Fruit fly (Drosophila melanogaster) whole organism, embryonic: ENCODE measurements around the gene CG4615.
A peak's percentile ranks its signal among the peaks of the same experiment; 100 is the strongest.

Experiments
- Bteb2 ChIP-seq: fragments of 200-800 bp; sonication (Bioruptor generic); optimal IDR thresholded peaks from 2 replicates; lab custom pipeline; 2016; ENCODE audit warnings: missing biosample characterization, missing genetic modification characterization
- CG10543 ChIP-seq: fragments of 200-800 bp; sonication (Bioruptor generic); optimal IDR thresholded peaks from 3 replicates; lab custom pipeline; 2017; ENCODE audit warnings: missing biosample characterization, mild to moderate bottlenecking, missing genetic modification characterization, moderate library complexity
- CG11247 ChIP-seq: fragments of 200-800 bp; sonication (Bioruptor generic); IDR thresholded peaks from 2 replicates; pipeline ENCODE4 v1.3.6; 2022; ENCODE audit warnings: missing biosample characterization, missing genetic modification characterization
- CG12071 ChIP-seq: fragments of 200-800 bp; sonication (Bioruptor generic); optimal IDR thresholded peaks from 3 replicates; lab custom pipeline; 2018; ENCODE audit warnings: missing biosample characterization, mild to moderate bottlenecking, missing genetic modification characterization
- CG14710 ChIP-seq: fragments of 200-800 bp; sonication (Bioruptor generic); optimal IDR thresholded peaks from 3 replicates; lab custom pipeline; 2019; ENCODE audit warnings: missing biosample characterization, mild to moderate bottlenecking, missing genetic modification characterization, moderate library complexity
- CG18764 ChIP-seq: fragments of 200-800 bp; sonication (Bioruptor generic); optimal IDR thresholded peaks from 3 replicates; lab custom pipeline; 2016; ENCODE audit warnings: missing biosample characterization, missing genetic modification characterization
- CG2875 ChIP-seq: fragments of 200-800 bp; sonication (Bioruptor generic); optimal IDR thresholded peaks from 2 replicates; lab custom pipeline; 2017; ENCODE audit warnings: missing biosample characterization, mild to moderate bottlenecking, missing genetic modification characterization, missing genetic modification reagents
- CG30403 ChIP-seq: fragments of 200-800 bp; sonication (Bioruptor generic); optimal IDR thresholded peaks from 3 replicates; lab custom pipeline; 2016; ENCODE audit warnings: missing biosample characterization, missing genetic modification characterization
- CG31388 ChIP-seq: fragments of 200-800 bp; sonication (Bioruptor generic); optimal IDR thresholded peaks from 2 replicates; lab custom pipeline; 2016; ENCODE audit warnings: missing biosample characterization, missing genetic modification characterization
- CG32532 ChIP-seq: fragments of 200-800 bp; sonication (Bioruptor generic); IDR thresholded peaks from 2 replicates; pipeline ENCODE4 v1.3.6; 2022; ENCODE audit warnings: missing biosample characterization, missing genetic modification characterization
- CG32772 ChIP-seq: fragments of 200-800 bp; sonication (Bioruptor generic); IDR thresholded peaks from 2 replicates; pipeline ENCODE4 v1.3.6; 2022; ENCODE audit warnings: missing biosample characterization, missing genetic modification characterization
- CG3281 ChIP-seq: fragments of 200-800 bp; sonication (Bioruptor generic); optimal IDR thresholded peaks from 3 replicates; lab custom pipeline; 2017; ENCODE audit warnings: missing biosample characterization, mild to moderate bottlenecking, missing genetic modification characterization
- CG33213 ChIP-seq: fragments of 200-800 bp; sonication (Bioruptor generic); optimal IDR thresholded peaks from 3 replicates; lab custom pipeline; 2016; ENCODE audit warnings: missing biosample characterization, missing genetic modification characterization
- CG3847 ChIP-seq: fragments of 200-800 bp; sonication (Bioruptor generic); IDR thresholded peaks from 2 replicates; pipeline ENCODE4 v1.3.6; 2022; ENCODE audit warnings: missing biosample characterization, missing genetic modification characterization
- CG4617 ChIP-seq: fragments of 200-800 bp; sonication (Bioruptor generic); optimal IDR thresholded peaks from 3 replicates; lab custom pipeline; 2016; ENCODE audit warnings: missing biosample characterization, missing genetic modification characterization, borderline replicate concordance
- CG7745 ChIP-seq: fragments of 200-800 bp; sonication (Bioruptor generic); optimal IDR thresholded peaks from 2 replicates; lab custom pipeline; 2018; ENCODE audit warnings: missing biosample characterization, mild to moderate bottlenecking, missing genetic modification characterization, moderate library complexity
- CG7786 ChIP-seq: fragments of 200-800 bp; sonication (Bioruptor generic); optimal IDR thresholded peaks from 2 replicates; lab custom pipeline; 2016; ENCODE audit warnings: missing biosample characterization, missing genetic modification characterization
- CG7839 ChIP-seq: fragments of 200-800 bp; sonication (Bioruptor generic); optimal IDR thresholded peaks from 3 replicates; lab custom pipeline; 2018; ENCODE audit warnings: missing biosample characterization, mild to moderate bottlenecking, missing genetic modification characterization, moderate library complexity
- CG9727 ChIP-seq: fragments of 200-800 bp; sonication (Bioruptor generic); optimal IDR thresholded peaks from 3 replicates; lab custom pipeline; 2017; ENCODE audit warnings: missing biosample characterization, mild to moderate bottlenecking, missing genetic modification characterization
- CG9876 ChIP-seq: fragments of 200-800 bp; sonication (Bioruptor generic); optimal IDR thresholded peaks from 2 replicates; lab custom pipeline; 2016; ENCODE audit warnings: missing biosample characterization, missing genetic modification characterization
- Dek ChIP-seq: fragments of 200-800 bp; sonication (Bioruptor generic); optimal IDR thresholded peaks from 3 replicates; lab custom pipeline; 2019; ENCODE audit warnings: missing biosample characterization, mild to moderate bottlenecking, missing genetic modification characterization, moderate library complexity
- E2f2 ChIP-seq: fragments of 200-800 bp; sonication (Bioruptor generic); IDR thresholded peaks from 2 replicates; pipeline ENCODE4 v1.3.6; 2022; ENCODE audit warnings: missing biosample characterization, missing genetic modification characterization
- Gsc ChIP-seq: fragments of 200-800 bp; sonication (Bioruptor generic); IDR thresholded peaks from 2 replicates; pipeline ENCODE4 v1.3.6; 2022; ENCODE audit warnings: missing biosample characterization, missing genetic modification characterization
- HLH3B ChIP-seq: fragments of 200-800 bp; sonication (Bioruptor generic); IDR thresholded peaks from 2 replicates; pipeline ENCODE4 v1.3.6; 2022; ENCODE audit warnings: missing biosample characterization, missing genetic modification characterization
- Hand ChIP-seq: fragments of 200-800 bp; sonication (Bioruptor generic); optimal IDR thresholded peaks from 2 replicates; lab custom pipeline; 2017; ENCODE audit warnings: mild to moderate bottlenecking, missing biosample characterization, missing genetic modification reagents, missing genetic modification characterization
- Hey ChIP-seq: fragments of 200-800 bp; sonication (Bioruptor generic); optimal IDR thresholded peaks from 3 replicates; lab custom pipeline; 2018; ENCODE audit warnings: missing biosample characterization, mild to moderate bottlenecking, missing genetic modification characterization
- Jarid2 ChIP-seq: fragments of 200-800 bp; sonication (Bioruptor generic); optimal IDR thresholded peaks from 3 replicates; lab custom pipeline; 2017; ENCODE audit warnings: mild to moderate bottlenecking, missing biosample characterization, missing genetic modification reagents, missing genetic modification characterization
- Lim3 ChIP-seq: fragments of 200-800 bp; sonication (Bioruptor generic); IDR thresholded peaks from 2 replicates; pipeline ENCODE4 v1.3.6; 2022; ENCODE audit warnings: missing biosample characterization, missing genetic modification characterization
- NfI ChIP-seq: fragments of 200-800 bp; sonication (Bioruptor generic); optimal IDR thresholded peaks from 3 replicates; lab custom pipeline; 2018; ENCODE audit warnings: missing biosample characterization, mild to moderate bottlenecking, missing genetic modification characterization, moderate library complexity
- Pdp1 ChIP-seq, 2 experiments: fragments of 200-800 bp; sonication (Bioruptor generic); optimal IDR thresholded peaks; 3 replicates each; lab custom pipeline; 2016; ENCODE audit warnings: missing biosample characterization in 2 of 2, missing genetic modification characterization in 2 of 2, mild to moderate bottlenecking in 1 of 2, moderate library complexity in 1 of 2
- Tbp ChIP-seq: fragments of >200 bp; optimal IDR thresholded peaks from 2 replicates; lab custom pipeline; 2018; ENCODE audit warnings: missing biosample characterization, missing genetic modification characterization
- Vsx1 ChIP-seq: fragments of 200-800 bp; sonication (Bioruptor generic); optimal IDR thresholded peaks from 2 replicates; lab custom pipeline; 2017; ENCODE audit warnings: missing biosample characterization, mild to moderate bottlenecking, missing genetic modification characterization, missing genetic modification reagents
- Xbp1 ChIP-seq: fragments of 200-800 bp; sonication (Bioruptor generic); optimal IDR thresholded peaks from 3 replicates; lab custom pipeline; 2016; ENCODE audit warnings: missing biosample characterization, mild to moderate bottlenecking, missing genetic modification characterization
- ash1 ChIP-seq: fragments of 200-800 bp; sonication (Bioruptor generic); optimal IDR thresholded peaks from 2 replicates; lab custom pipeline; 2018; ENCODE audit warnings: missing biosample characterization, mild to moderate bottlenecking, missing genetic modification characterization
- bowl ChIP-seq: fragments of 200-800 bp; sonication (Bioruptor generic); IDR thresholded peaks from 2 replicates; pipeline ENCODE4 v1.3.6; 2022; ENCODE audit warnings: missing biosample characterization, missing genetic modification characterization
- cg ChIP-seq: fragments of 200-800 bp; sonication (Bioruptor generic); optimal IDR thresholded peaks from 3 replicates; lab custom pipeline; 2019; ENCODE audit warnings: missing biosample characterization, mild to moderate bottlenecking, missing genetic modification characterization, moderate library complexity
- dati ChIP-seq: fragments of 200-800 bp; sonication (Bioruptor generic); IDR thresholded peaks from 2 replicates; pipeline ENCODE4 v1.3.6; 2022; ENCODE audit warnings: missing biosample characterization, missing genetic modification characterization
- eve ChIP-seq, 2 experiments: fragments of >200 bp; optimal IDR thresholded peaks; 2 replicates each; lab custom pipeline; 2017; ENCODE audit warnings: missing biosample characterization in 2 of 2, missing genetic modification characterization in 2 of 2
- fd64A ChIP-seq: fragments of 200-800 bp; sonication (Bioruptor generic); optimal IDR thresholded peaks from 3 replicates; lab custom pipeline; 2018; ENCODE audit warnings: missing biosample characterization, mild to moderate bottlenecking, missing genetic modification characterization
- her ChIP-seq: fragments of 200-800 bp; sonication (Bioruptor generic); optimal IDR thresholded peaks from 2 replicates; lab custom pipeline; 2016; ENCODE audit warnings: missing biosample characterization, missing genetic modification characterization
- klu ChIP-seq: fragments of 200-800 bp; sonication (Bioruptor generic); IDR thresholded peaks from 2 replicates; pipeline ENCODE4 v1.3.6; 2022; ENCODE audit warnings: missing biosample characterization, missing genetic modification characterization
- lola ChIP-seq, 3 experiments: fragments of >200 bp in 2 of 3; fragments of 200-800 bp in 1 of 3; sonication (Bioruptor generic) in 1 of 3; optimal IDR thresholded peaks; 2 replicates each; lab custom pipeline; 2017 to 2019; ENCODE audit warnings: missing biosample characterization in 3 of 3, missing genetic modification characterization in 3 of 3, mild to moderate bottlenecking in 1 of 3, moderate library complexity in 1 of 3
- maf-S ChIP-seq: fragments of 200-800 bp; sonication (Bioruptor generic); optimal IDR thresholded peaks from 2 replicates; lab custom pipeline; 2016; ENCODE audit warnings: missing biosample characterization, missing genetic modification characterization
- odd ChIP-seq: fragments of 200-800 bp; sonication (Bioruptor generic); optimal IDR thresholded peaks from 2 replicates; lab custom pipeline; 2017; ENCODE audit warnings: missing biosample characterization, mild to moderate bottlenecking, missing genetic modification characterization
- pan ChIP-seq, 4 experiments: fragments of >200 bp in 3 of 4; fragments of 200-800 bp in 1 of 4; sonication (Bioruptor generic) in 1 of 4; optimal IDR thresholded peaks in 3 of 4; IDR thresholded peaks in 1 of 4; 2 replicates each; pipeline versions ENCODE4 v1.3.6 to Lab custom; 2017 to 2022; ENCODE audit warnings: missing biosample characterization in 2 of 4, missing genetic modification characterization in 2 of 4, mixed read lengths in 1 of 4
- shn ChIP-seq: fragments of 200-800 bp; sonication (Bioruptor generic); optimal IDR thresholded peaks from 3 replicates; lab custom pipeline; 2016; ENCODE audit warnings: missing biosample characterization, missing genetic modification characterization
- slou ChIP-seq: fragments of 200-800 bp; sonication (Bioruptor generic); optimal IDR thresholded peaks from 3 replicates; lab custom pipeline; 2016; ENCODE audit warnings: missing biosample characterization, missing genetic modification characterization
- sqz ChIP-seq: fragments of 200-800 bp; sonication (Bioruptor generic); optimal IDR thresholded peaks from 3 replicates; lab custom pipeline; 2018; ENCODE audit warnings: missing biosample characterization, mild to moderate bottlenecking, missing genetic modification characterization
- stc ChIP-seq: fragments of 200-800 bp; sonication (Bioruptor generic); IDR thresholded peaks from 2 replicates; pipeline ENCODE4 v1.3.6; 2022; ENCODE audit warnings: missing biosample characterization, missing genetic modification characterization
- tgo ChIP-seq: fragments of 200-800 bp; sonication (Bioruptor generic); IDR thresholded peaks from 3 replicates; pipeline ENCODE4 v1.3.6; 2022; ENCODE audit warnings: missing biosample characterization, missing genetic modification characterization
- zfh1 ChIP-seq: fragments of 200-800 bp; sonication (Bioruptor generic); IDR thresholded peaks from 3 replicates; pipeline ENCODE4 v1.3.6; 2022; ENCODE audit warnings: missing biosample characterization, missing genetic modification characterization

Gene CG4615

dm6 chrX:7086539-7086938 lies 15.6 kb downstream of the CG4615 start (continued):
- TF ChIP-seq Hand (GFP tag; lab: Kevin White, UChicago) (no peak), shn (no peak), Gsc (GFP tag; lab: Robert Waterston, UW) (no peak), CG11247 (no peak), CG18764 (no peak), tgo (no peak), pan (optimal IDR thresholded peaks at IDR 0.05; lab: Kevin White, UChicago) (no peak), pan (GFP tag; optimal IDR thresholded peaks at IDR 0.05 in 1 of 2, IDR thresholded peaks at IDR 0.05 in 1 of 2) (no peak), Dek (tag; lab: Kevin White, UChicago) (no peak), maf-S (no peak), CG7786 (GFP tag; lab: Kevin White, UChicago) (peak; percentile 13), dati (GFP tag; lab: Robert Waterston, UW) (no peak), CG32532 (no peak; the same call in 1 of the 2 replicates), CG7839 (tag; lab: Kevin White, UChicago) (peak; percentile 32), CG14710 (tag; lab: Kevin White, UChicago) (no peak), cg (GFP tag; lab: Kevin White, UChicago) (no peak), E2f2 (GFP tag; lab: Robert Waterston, UW) (no peak), Bteb2 (GFP tag; lab: Kevin White, UChicago) (no peak), CG3281 (GFP tag; lab: Kevin White, UChicago) (no peak), CG12071 (GFP tag; lab: Kevin White, UChicago) (no peak), HLH3B (GFP tag; lab: Robert Waterston, UW) (no peak), fd64A (GFP tag; lab: Kevin White, UChicago) (no peak), Xbp1 (GFP tag; lab: Kevin White, UChicago) (peak; percentile 40), Pdp1 (GFP tag; optimal IDR thresholded peaks at IDR 0.05; lab: Kevin White, UChicago) (peak in 1 of 2 experiments; percentile 18), Lim3 (GFP tag; lab: Robert Waterston, UW) (no peak), CG9727 (GFP tag; lab: Kevin White, UChicago) (no peak), slou (GFP tag; lab: Kevin White, UChicago) (no peak), bowl (no peak), eve (GFP tag; optimal IDR thresholded peaks at IDR 0.05; lab: Kevin White, UChicago) (peak in 1 of 2 experiments; percentile 64), CG31388 (GFP tag; lab: Kevin White, UChicago) (no peak), CG10543 (GFP tag; lab: Kevin White, UChicago) (no peak), Tbp (GFP tag; lab: Kevin White, UChicago) (no peak), CG7745 (tag; lab: Kevin White, UChicago) (no peak), her (GFP tag; lab: Kevin White, UChicago) (peak; percentile 2), Hey (no peak), lola (GFP tag; optimal IDR thresholded peaks at IDR 0.05; lab: Kevin White, UChicago) (no peak), CG4617 (GFP tag; lab: Kevin White, UChicago) (no peak), CG9876 (no peak), CG30403 (GFP tag; lab: Kevin White, UChicago) (peak; percentile 34), CG3847 (GFP tag; lab: Robert Waterston, UW) (no peak), CG32772 (GFP tag; lab: Robert Waterston, UW) (no peak), ash1 (GFP tag; lab: Kevin White, UChicago) (no peak), sqz (GFP tag; lab: Kevin White, UChicago) (no peak), Vsx1 (GFP tag; lab: Kevin White, UChicago) (no peak), zfh1 (GFP tag; lab: Robert Waterston, UW) (no peak; the same call in 2 of the 3 replicates), CG33213 (no peak), stc (GFP tag; lab: Robert Waterston, UW) (no peak), odd (GFP tag; lab: Kevin White, UChicago) (no peak), Jarid2 (GFP tag; lab: Kevin White, UChicago) (no peak), CG2875 (no peak), NfI (GFP tag; lab: Kevin White, UChicago) (no peak), klu (GFP tag; lab: Robert Waterston, UW) (no peak)
